Worm (Caenorhabditis elegans) whole organism, late embryonic: Measurements from ENCODE around the gene ckc-1.

Source experiments
- ceh-22 ChIP-seq: sonication (generic microtip); optimal IDR thresholded peaks from 2 replicates; lab custom pipeline; 2017; ENCODE audit warnings: missing biosample characterization, missing genetic modification characterization
- ceh-9 ChIP-seq: sonication (generic microtip); optimal IDR thresholded peaks from 2 replicates; lab custom pipeline; 2016; ENCODE audit warnings: mild to moderate bottlenecking, missing genetic modification characterization, inconsistent platforms, missing compliant biosample characterization
- nhr-11 ChIP-seq: fragments of 150-350 bp; optimal IDR thresholded peaks from 2 replicates; lab custom pipeline; 2014; ENCODE audit warnings: missing biosample characterization, missing genetic modification characterization
- pha-4 ChIP-seq: fragments of 150-350 bp; optimal IDR thresholded peaks from 2 replicates; lab custom pipeline; 2018; ENCODE audit warnings: missing biosample characterization, missing genetic modification reagents, missing genetic modification characterization

DNA sequence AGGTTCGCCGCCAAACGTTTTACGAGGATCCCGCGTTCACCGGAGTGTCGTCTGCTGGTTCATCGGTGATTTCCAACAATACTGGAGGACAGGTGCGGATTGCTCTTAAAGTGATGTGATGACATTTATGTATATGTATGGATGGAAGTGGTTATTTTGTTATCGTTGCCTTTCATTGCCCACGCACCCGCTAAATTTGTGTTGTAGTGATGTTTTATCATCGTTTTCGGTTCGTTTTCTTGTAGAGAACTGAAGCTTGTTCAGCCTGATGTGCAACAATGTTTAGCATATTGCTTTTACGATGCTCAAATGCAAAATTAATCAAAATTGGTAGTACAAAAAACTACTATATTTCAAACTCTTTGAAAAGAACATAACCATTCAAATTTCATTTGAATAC lies 28.6 kb upstream of the ckc-1 start:
- TF ChIP-seq ceh-9 (tag; lab: Kevin White, UChicago), result no peak
- no peak for TF ChIP-seq nhr-11 (tag; lab: Kevin White, UChicago)
- no peak for TF ChIP-seq pha-4 (tag; lab: Kevin White, UChicago)
- no peak for TF ChIP-seq ceh-22 (tag; lab: Kevin White, UChicago)
